Fruit fly (Drosophila melanogaster): Measurements from ENCODE around the gene x16.

Gene x16

dm6 chr2L:6964022-6964434, 44.0 kb upstream of the x16 start, which contains the start of the genes sip2 and Coprox (continued):
- no peak for TF ChIP-seq ATbp (GFP tag; optimal IDR thresholded peaks at IDR 0.05)
- TF ChIP-seq CG11723 (GFP tag; optimal IDR thresholded peaks at IDR 0.05) = no peak
- peak; percentile 6 for TF ChIP-seq CG10462 (GFP tag; optimal IDR thresholded peaks at IDR 0.05)
- no peak for TF ChIP-seq CG10321 (GFP tag; IDR thresholded peaks at IDR 0.05)
- no peak for TF ChIP-seq eyg (GFP tag; optimal IDR thresholded peaks at IDR 0.05)
- no peak; the same call in 1 of the 2 replicates for TF ChIP-seq MBD-R2 (GFP tag; IDR thresholded peaks at IDR 0.05)
- TF ChIP-seq Abd-B (GFP tag; optimal IDR thresholded peaks at IDR 0.05) = peak; percentile 63
- TF ChIP-seq en (GFP tag; optimal IDR thresholded peaks at IDR 0.05) = no peak
- TF ChIP-seq Bdp1 (GFP tag; optimal IDR thresholded peaks at IDR 0.05) = no peak
- peak; percentile 19 for TF ChIP-seq CG18764 (GFP tag; optimal IDR thresholded peaks at IDR 0.05)
- TF ChIP-seq CG3407 (GFP tag; optimal IDR thresholded peaks at IDR 0.05) = no peak
- TF ChIP-seq Kr (GFP tag; optimal IDR thresholded peaks at IDR 0.05) = no peak
- no peak for TF ChIP-seq Jarid2 (GFP tag; optimal IDR thresholded peaks at IDR 0.05)
- peak; percentile 52; the same call in 1 of the 2 replicates for TF ChIP-seq Atf6 (GFP tag; IDR thresholded peaks at IDR 0.05)
- peak; percentile 21 for TF ChIP-seq CG13123 (GFP tag; optimal IDR thresholded peaks at IDR 0.05)
- TF ChIP-seq row (GFP tag; IDR thresholded peaks at IDR 0.05) = peak; percentile 84
- no peak for TF ChIP-seq seq (GFP tag; IDR thresholded peaks at IDR 0.05)
- peak; percentile 73 for TF ChIP-seq CG13894 (tag; optimal IDR thresholded peaks at IDR 0.05)
- no peak for TF ChIP-seq Ravus (GFP tag; IDR thresholded peaks at IDR 0.05)
- TF ChIP-seq Dll (GFP tag; IDR thresholded peaks at IDR 0.05; ENCODE audit: partially characterized antibody) = 0 out of 4 replicates have a peak, but pooled peaks have one; percentile 13
- TF ChIP-seq sens-2 (GFP tag; IDR thresholded peaks at IDR 0.05) = no peak
- no peak for TF ChIP-seq Dfd (GFP tag; optimal IDR thresholded peaks at IDR 0.05)
- TF ChIP-seq CG2199 (GFP tag; IDR thresholded peaks at IDR 0.05) = no peak
- 0 out of 2 replicates have a peak, but pooled peaks have one; percentile 14 for TF ChIP-seq CG14667 (GFP tag; IDR thresholded peaks at IDR 0.05)
- TF ChIP-seq vnd (GFP tag; IDR thresholded peaks at IDR 0.05; ENCODE audit: partially characterized antibody) = no peak
- TF ChIP-seq odd (GFP tag; optimal IDR thresholded peaks at IDR 0.05) = no peak
- no peak for TF ChIP-seq slp2 (GFP tag; optimal IDR thresholded peaks at IDR 0.05)
- 0 out of 2 replicates have a peak, but pooled peaks have one; percentile 25 for TF ChIP-seq ttk (GFP tag; IDR thresholded peaks at IDR 0.05)
- TF ChIP-seq ash1 (GFP tag; optimal IDR thresholded peaks at IDR 0.05) = no peak
- no peak for TF ChIP-seq NC2β (GFP tag; optimal IDR thresholded peaks at IDR 0.05)
- TF ChIP-seq inv (GFP tag; IDR thresholded peaks at IDR 0.05; ENCODE audit: partially characterized antibody) = no peak
- peak; percentile 29 for TF ChIP-seq CG17802 (tag; optimal IDR thresholded peaks at IDR 0.05)
- TF ChIP-seq Hand (GFP tag; optimal IDR thresholded peaks at IDR 0.05) = no peak
- TF ChIP-seq CG6854 (GFP tag; optimal IDR thresholded peaks at IDR 0.05) = no peak
- peak; percentile 37 for TF ChIP-seq D19A (tag; optimal IDR thresholded peaks at IDR 0.05)
- TF ChIP-seq CG18011 (GFP tag; optimal IDR thresholded peaks at IDR 0.05) = peak; percentile 52
- TF ChIP-seq CG9727 (GFP tag; optimal IDR thresholded peaks at IDR 0.05) = peak; percentile 69
- TF ChIP-seq MTF-1 (GFP tag; optimal IDR thresholded peaks at IDR 0.05; ENCODE audit: borderline replicate concordance) = no peak
- peak; percentile 1 for TF ChIP-seq CG15479 (GFP tag; optimal IDR thresholded peaks at IDR 0.05)
- TF ChIP-seq hb (GFP tag; IDR thresholded peaks at IDR 0.05; ENCODE audit: partially characterized antibody) = no peak
- peak; percentile 69 for TF ChIP-seq ind (GFP tag; optimal IDR thresholded peaks at IDR 0.05)
- TF ChIP-seq Side (GFP tag; optimal IDR thresholded peaks at IDR 0.05) = no peak
- peak; percentile 39 for TF ChIP-seq pzg (GFP tag; optimal IDR thresholded peaks at IDR 0.05)
- TF ChIP-seq ci (GFP tag; IDR thresholded peaks at IDR 0.05) = 0 out of 3 replicates have a peak, but pooled peaks have one; percentile 45
- no peak for TF ChIP-seq zfh1 (GFP tag; IDR thresholded peaks at IDR 0.05)
- TF ChIP-seq Meics (GFP tag; optimal IDR thresholded peaks at IDR 0.05) = peak; percentile 79
- TF ChIP-seq cg (GFP tag; optimal IDR thresholded peaks at IDR 0.05) = no peak
- TF ChIP-seq D19B (GFP tag; optimal IDR thresholded peaks at IDR 0.05) = peak; percentile 31
- TF ChIP-seq NK7.1 (GFP tag; optimal IDR thresholded peaks at IDR 0.05) = no peak
- TF ChIP-seq CG15601 (tag; optimal IDR thresholded peaks at IDR 0.05) = peak; percentile 78
- no peak for TF ChIP-seq Poxn (GFP tag; IDR thresholded peaks at IDR 0.05)

All from whole organism, embryonic.